Fruit fly (Drosophila melanogaster): ENCODE measurements around the gene CG14130.

Gene CG14130

dm6 chr3L:11821723-11822445 is 6.6 kb downstream of the CG14130 start, which contains the start of the genes CG11597 and CG5946 (continued):
- TF ChIP-seq CG1792 (GFP tag; optimal IDR thresholded peaks at IDR 0.05) (no peak), CG14441 (GFP tag; IDR thresholded peaks at IDR 0.05) (no peak), CG11085 (GFP tag; IDR thresholded peaks at IDR 0.05) (peak; percentile 6; the same call in 1 of the 2 replicates), CG9876 (GFP tag; optimal IDR thresholded peaks at IDR 0.05) (no peak), CG7839 (tag; optimal IDR thresholded peaks at IDR 0.05) (no peak), CG12236 (GFP tag; optimal IDR thresholded peaks at IDR 0.05) (no peak), CG2129 (GFP tag; IDR thresholded peaks at IDR 0.05; ENCODE audit: partially characterized antibody) (no peak), hth (optimal IDR thresholded peaks at IDR 0.05) (no peak), CG2678 (tag; optimal IDR thresholded peaks at IDR 0.05) (no peak), h (optimal IDR thresholded peaks at IDR 0.05) (no peak), ssp (GFP tag; IDR thresholded peaks at IDR 0.05) (no peak; the same call in 1 of the 2 replicates), HLH3B (GFP tag; IDR thresholded peaks at IDR 0.05) (no peak), fd96Cb (tag; optimal IDR thresholded peaks at IDR 0.05) (no peak), Ptx1 (GFP tag; IDR thresholded peaks at IDR 0.05) (no peak), Fer2 (tag; optimal IDR thresholded peaks at IDR 0.05) (no peak), Jarid2 (GFP tag; optimal IDR thresholded peaks at IDR 0.05) (peak; percentile 35), B-H1 (GFP tag; IDR thresholded peaks at IDR 0.05) (no peak), bsh (GFP tag; optimal IDR thresholded peaks at IDR 0.05) (no peak), CG43689 (GFP tag; IDR thresholded peaks at IDR 0.05) (no peak), otp (GFP tag; IDR thresholded peaks at IDR 0.05) (no peak), CG18476 (GFP tag; optimal IDR thresholded peaks at IDR 0.05) (no peak), CG32767 (GFP tag; IDR thresholded peaks at IDR 0.05) (no peak), CG7745 (tag; optimal IDR thresholded peaks at IDR 0.05) (no peak), Atf6 (GFP tag; IDR thresholded peaks at IDR 0.05) (no peak), Mes4 (GFP tag; optimal IDR thresholded peaks at IDR 0.05) (no peak), row (GFP tag; IDR thresholded peaks at IDR 0.05) (no peak; the same call in 2 of the 3 replicates), Dbx (GFP tag; IDR thresholded peaks at IDR 0.05) (no peak), CG13624 (GFP tag; optimal IDR thresholded peaks at IDR 0.05) (no peak), ranshi (GFP tag; IDR thresholded peaks at IDR 0.05) (no peak), CG7963 (GFP tag; IDR thresholded peaks at IDR 0.05; ENCODE audit: partially characterized antibody) (no peak), CG8478 (optimal IDR thresholded peaks at IDR 0.05) (no peak), klu (GFP tag; IDR thresholded peaks at IDR 0.05) (no peak), CG4328 (GFP tag; optimal IDR thresholded peaks at IDR 0.05) (no peak), ERR (GFP tag; optimal IDR thresholded peaks at IDR 0.05) (no peak), CG13287 (GFP tag; IDR thresholded peaks at IDR 0.05; ENCODE audit: partially characterized antibody) (peak; percentile 32), bbx (GFP tag; IDR thresholded peaks at IDR 0.05; ENCODE audit: partially characterized antibody) (peak; percentile 50), Dad (GFP tag; optimal IDR thresholded peaks at IDR 0.05) (no peak), pros (GFP tag; optimal IDR thresholded peaks at IDR 0.05) (peak; percentile 2), Rx (GFP tag; IDR thresholded peaks at IDR 0.05) (no peak), CG6175 (GFP tag; IDR thresholded peaks at IDR 0.05) (no peak), CG3163 (GFP tag; optimal IDR thresholded peaks at IDR 0.05) (peak; percentile 68), CG13424 (tag; optimal IDR thresholded peaks at IDR 0.05) (no peak), Sry-β (GFP tag; optimal IDR thresholded peaks at IDR 0.05) (no peak), z (GFP tag; IDR thresholded peaks at IDR 0.05) (no peak), CG12104 (GFP tag; optimal IDR thresholded peaks at IDR 0.05) (no peak), esg (GFP tag; conservative IDR thresholded peaks at IDR 0.05) (no peak), pb (GFP tag; optimal IDR thresholded peaks at IDR 0.05) (no peak), danr (GFP tag; IDR thresholded peaks at IDR 0.05) (no peak), Dek (tag; optimal IDR thresholded peaks at IDR 0.05) (no peak), Ets97D (GFP tag; optimal IDR thresholded peaks at IDR 0.05) (peak; percentile 30), C15 (GFP tag; IDR thresholded peaks at IDR 0.05) (no peak; the same call in 2 of the 3 replicates), Deaf1 (tag; optimal IDR thresholded peaks at IDR 0.05) (peak; percentile 47)

Data from whole organism, embryonic.